Fruit fly (Drosophila melanogaster): Measurements from ENCODE around the gene dac.

Gene dac

DNA sequence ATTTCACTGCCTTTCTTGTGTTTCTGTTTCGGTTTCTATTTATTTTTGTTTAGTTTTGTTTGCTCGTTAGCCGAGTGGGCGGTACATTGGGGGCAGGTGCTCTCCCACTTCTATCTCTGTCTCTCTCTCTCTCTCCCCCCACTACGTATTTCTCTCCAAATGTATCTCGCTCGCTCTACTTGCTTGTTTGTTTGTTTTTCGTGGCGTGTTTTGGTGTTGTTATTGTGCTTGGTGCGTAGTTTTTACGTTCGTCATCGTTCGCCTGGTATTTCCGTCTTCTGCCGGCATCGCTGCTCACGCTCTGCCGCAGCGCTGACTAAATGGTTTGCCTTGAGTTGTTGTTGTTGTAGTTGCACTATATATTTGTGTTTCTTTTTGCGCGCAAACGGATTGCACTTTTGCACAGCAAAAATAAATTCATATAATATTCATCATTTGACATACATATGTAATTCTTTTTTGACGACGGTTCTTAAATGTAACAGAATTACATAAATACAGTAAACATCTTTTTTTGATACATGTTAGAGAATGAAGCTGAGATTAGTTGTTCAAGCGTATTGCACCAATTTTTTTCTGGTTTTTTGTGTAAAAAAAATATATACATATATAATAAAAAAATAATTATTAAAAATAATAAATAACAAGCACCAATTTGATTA is 48.5 kb upstream of the dac start (continued):
- TF ChIP-seq CG17385 (GFP tag; optimal IDR thresholded peaks at IDR 0.05), result peak; percentile 46
- TF ChIP-seq CG6689 (GFP tag; IDR thresholded peaks at IDR 0.05), result no peak
- TF ChIP-seq CG2129 (GFP tag; IDR thresholded peaks at IDR 0.05; ENCODE audit: partially characterized antibody), result no peak
- no peak for TF ChIP-seq fd3F (GFP tag; optimal IDR thresholded peaks at IDR 0.05)
- TF ChIP-seq Drgx (GFP tag; IDR thresholded peaks at IDR 0.05), result peak; percentile 74
- no peak for TF ChIP-seq CG1602 (GFP tag; optimal IDR thresholded peaks at IDR 0.05)
- no peak for TF ChIP-seq insv (GFP tag; optimal IDR thresholded peaks at IDR 0.05)
- no peak for TF ChIP-seq Dfd (GFP tag; optimal IDR thresholded peaks at IDR 0.05)
- no peak for TF ChIP-seq Sry-β (GFP tag; optimal IDR thresholded peaks at IDR 0.05)
- TF ChIP-seq Spps (tag; optimal IDR thresholded peaks at IDR 0.05), result peak; percentile 10
- TF ChIP-seq CG16815 (GFP tag; optimal IDR thresholded peaks at IDR 0.05), result no peak
- TF ChIP-seq CG34224 (GFP tag; IDR thresholded peaks at IDR 0.05; ENCODE audit: partially characterized antibody), result no peak
- TF ChIP-seq Rfx (GFP tag; IDR thresholded peaks at IDR 0.05), result peak; percentile 59; the same call in 1 of the 2 replicates
- TF ChIP-seq phol (tag; optimal IDR thresholded peaks at IDR 0.05), result no peak
- peak; percentile 66 for TF ChIP-seq lab (GFP tag; optimal IDR thresholded peaks at IDR 0.05)
- no peak for TF ChIP-seq D (optimal IDR thresholded peaks at IDR 0.05)
- TF ChIP-seq D (GFP tag; optimal IDR thresholded peaks at IDR 0.05), result no peak
- peak; percentile 41 for TF ChIP-seq her (GFP tag; optimal IDR thresholded peaks at IDR 0.05)
- TF ChIP-seq CG32772 (GFP tag; IDR thresholded peaks at IDR 0.05), result no peak
- TF ChIP-seq Med (GFP tag), result peak; percentile 95
- peak; percentile 12 for TF ChIP-seq repo (GFP tag; optimal IDR thresholded peaks at IDR 0.05)
- no peak for TF ChIP-seq schlank (tag; optimal IDR thresholded peaks at IDR 0.05)
- no peak for TF ChIP-seq CG14667 (GFP tag; IDR thresholded peaks at IDR 0.05)
- TF ChIP-seq CG2889 (GFP tag; IDR thresholded peaks at IDR 0.05), result no peak
- no peak for TF ChIP-seq Oli (tag; optimal IDR thresholded peaks at IDR 0.05)
- TF ChIP-seq dmrt99B (tag; optimal IDR thresholded peaks at IDR 0.05), result no peak
- no peak for TF ChIP-seq CG10959 (GFP tag; IDR thresholded peaks at IDR 0.05)
- peak; percentile 38; the same call in 1 of the 3 replicates for TF ChIP-seq Aef1 (GFP tag; IDR thresholded peaks at IDR 0.05)
- no peak for TF ChIP-seq mld (GFP tag; IDR thresholded peaks at IDR 0.05; ENCODE audit: partially characterized antibody)
- TF ChIP-seq eve (GFP tag; optimal IDR thresholded peaks at IDR 0.05), result no peak
- TF ChIP-seq CG14965 (GFP tag; optimal IDR thresholded peaks at IDR 0.05; ENCODE audit: borderline replicate concordance), result peak; percentile 7
- no peak for TF ChIP-seq Doc2 (GFP tag; IDR thresholded peaks at IDR 0.05)
- TF ChIP-seq fu2 (GFP tag; optimal IDR thresholded peaks at IDR 0.05), result no peak
- TF ChIP-seq zf30C (GFP tag; optimal IDR thresholded peaks at IDR 0.05), result no peak
- peak; percentile 12 for TF ChIP-seq CG9876 (GFP tag; optimal IDR thresholded peaks at IDR 0.05)
- no peak for TF ChIP-seq C15 (GFP tag; IDR thresholded peaks at IDR 0.05)
- TF ChIP-seq pan (optimal IDR thresholded peaks at IDR 0.05), result no peak
- peak in 1 of 2 experiments; percentile 60 for TF ChIP-seq pan (GFP tag; optimal IDR thresholded peaks at IDR 0.05 in 1 of 2, IDR thresholded peaks at IDR 0.05 in 1 of 2)
- no peak for TF ChIP-seq gce (GFP tag; IDR thresholded peaks at IDR 0.05)
- TF ChIP-seq sens (GFP tag), result peak; percentile 77
- TF ChIP-seq Hr78 (GFP tag; optimal IDR thresholded peaks at IDR 0.05), result no peak
- no peak for TF ChIP-seq Myb (GFP tag; optimal IDR thresholded peaks at IDR 0.05)
- TF ChIP-seq CG13894 (tag; optimal IDR thresholded peaks at IDR 0.05), result no peak
- no peak for TF ChIP-seq NK7.1 (GFP tag; optimal IDR thresholded peaks at IDR 0.05)
- no peak for TF ChIP-seq tup (GFP tag; optimal IDR thresholded peaks at IDR 0.05)
- TF ChIP-seq Tbp (GFP tag; optimal IDR thresholded peaks at IDR 0.05), result no peak
- no peak for TF ChIP-seq Sry-δ (GFP tag; optimal IDR thresholded peaks at IDR 0.05)
- TF ChIP-seq run (tag; optimal IDR thresholded peaks at IDR 0.05), result peak; percentile 41
- no peak for TF ChIP-seq pho (GFP tag; optimal IDR thresholded peaks at IDR 0.05)
- no peak for TF ChIP-seq ham (GFP tag; IDR thresholded peaks at IDR 0.05)
- no peak; the same call in 1 of the 2 replicates for TF ChIP-seq Awh (GFP tag; IDR thresholded peaks at IDR 0.05)

Measured in whole organism, embryonic.